Fruit fly (Drosophila melanogaster) whole organism, wandering third instar larva: ENCODE results near the gene CG3719.

Source experiments
- Abd-B ChIP-seq: fragments of >200 bp; optimal IDR thresholded peaks from 2 replicates; lab custom pipeline; 2017; ENCODE audit warnings: missing biosample characterization, missing genetic modification characterization
- CG32264 ChIP-seq: fragments of 200-800 bp; sonication (Bioruptor generic); optimal IDR thresholded peaks from 2 replicates; lab custom pipeline; 2016; ENCODE audit warnings: missing biosample characterization, missing genetic modification characterization
- CG9705 ChIP-seq: fragments of 200-800 bp; sonication (Bioruptor generic); optimal IDR thresholded peaks from 2 replicates; lab custom pipeline; 2018; ENCODE audit warnings: missing biosample characterization, mild to moderate bottlenecking, missing genetic modification characterization
- CrebA ChIP-seq: fragments of 200-800 bp; sonication (Bioruptor generic); optimal IDR thresholded peaks from 2 replicates; lab custom pipeline; 2016; ENCODE audit warnings: missing biosample characterization, mild to moderate bottlenecking, missing genetic modification characterization, borderline replicate concordance
- Dfd ChIP-seq: fragments of >200 bp; optimal IDR thresholded peaks from 2 replicates; lab custom pipeline; 2017; ENCODE audit warnings: missing biosample characterization, missing genetic modification characterization
- Dif ChIP-seq: fragments of 200-275, 200-300 bp; sonication (Bioruptor generic); optimal IDR thresholded peaks from 2 replicates; lab custom pipeline; 2018; ENCODE audit warnings: missing biosample characterization, missing genetic modification characterization; ENCODE audit not compliant: partially characterized antibody
- GATAd ChIP-seq: sonication (Bioruptor generic); optimal IDR thresholded peaks from 2 replicates; lab custom pipeline; 2016; ENCODE audit warnings: missing biosample characterization, missing genetic modification characterization
- HLH106 ChIP-seq: fragments of 200-800 bp; optimal IDR thresholded peaks from 3 replicates; lab custom pipeline; 2019; ENCODE audit warnings: missing biosample characterization, mild to moderate bottlenecking, missing genetic modification characterization, moderate library complexity
- Hnf4 ChIP-seq: fragments of 200-800 bp; sonication (Bioruptor generic); optimal IDR thresholded peaks from 2 replicates; lab custom pipeline; 2016; ENCODE audit warnings: missing biosample characterization, mild to moderate bottlenecking, missing genetic modification characterization
- Hr78 ChIP-seq: fragments of >200 bp; optimal IDR thresholded peaks from 2 replicates; lab custom pipeline; 2017; ENCODE audit warnings: missing biosample characterization, missing genetic modification characterization
- Hr83 ChIP-seq: fragments of 200-300 bp; sonication (Bioruptor generic); optimal IDR thresholded peaks from 2 replicates; lab custom pipeline; 2016; ENCODE audit warnings: missing biosample characterization, mild to moderate bottlenecking, missing genetic modification characterization, moderate library complexity; ENCODE audit not compliant: poor library complexity, severe bottlenecking
- Jra ChIP-seq: sonication (Bioruptor generic); optimal IDR thresholded peaks from 2 replicates; lab custom pipeline; 2016; ENCODE audit warnings: missing biosample characterization, missing genetic modification characterization
- Mio ChIP-seq: sonication (Bioruptor generic); optimal IDR thresholded peaks from 2 replicates; lab custom pipeline; 2016; ENCODE audit warnings: missing biosample characterization, missing genetic modification characterization
- Myc ChIP-seq: fragments of >200 bp; optimal IDR thresholded peaks from 2 replicates; lab custom pipeline; 2017
- N ChIP-seq: fragments of >200 bp; optimal IDR thresholded peaks from 2 replicates; lab custom pipeline; 2018; ENCODE audit warnings: missing biosample characterization, missing external identifiers, missing genetic modification characterization
- OdsH ChIP-seq: fragments of 200-800 bp; sonication (Bioruptor generic); optimal IDR thresholded peaks from 2 replicates; lab custom pipeline; 2016; ENCODE audit warnings: missing biosample characterization, mild to moderate bottlenecking, missing genetic modification characterization
- Rel ChIP-seq, 2 experiments: fragments of 200-800 bp; sonication (Bioruptor generic) in 1 of 2; optimal IDR thresholded peaks; 2 replicates in 1 of 2; 3 replicates in 1 of 2; lab custom pipeline; 2016 to 2019; ENCODE audit warnings: mild to moderate bottlenecking in 2 of 2, missing biosample characterization in 2 of 2, missing genetic modification characterization in 2 of 2, moderate library complexity in 1 of 2
- Sp1 ChIP-seq: fragments of 200-800 bp; sonication (Bioruptor generic); optimal IDR thresholded peaks from 3 replicates; lab custom pipeline; 2019; ENCODE audit warnings: missing biosample characterization, mild to moderate bottlenecking, missing genetic modification characterization, moderate library complexity
- Vsx2 ChIP-seq: fragments of 200-300, 225-300 bp; sonication (Bioruptor generic); optimal IDR thresholded peaks from 2 replicates; lab custom pipeline; 2018; ENCODE audit warnings: missing biosample characterization, missing genetic modification characterization; ENCODE audit not compliant: partially characterized antibody
- br ChIP-seq: fragments of 200-800 bp; sonication (Bioruptor generic); optimal IDR thresholded peaks from 2 replicates; lab custom pipeline; 2016; ENCODE audit warnings: missing biosample characterization, missing genetic modification characterization
- brk ChIP-seq: fragments of 200-800 bp; sonication (Bioruptor generic); optimal IDR thresholded peaks from 2 replicates; lab custom pipeline; 2016; ENCODE audit warnings: missing biosample characterization, mild to moderate bottlenecking, missing genetic modification characterization
- dl ChIP-seq, 2 experiments: fragments of 175-275, 200-275 bp in 1 of 2; fragments of 200-275 bp in 1 of 2; sonication (Bioruptor generic); optimal IDR thresholded peaks; lab custom pipeline; 2018; ENCODE audit warnings: mild to moderate bottlenecking in 2 of 2, missing biosample characterization in 2 of 2, missing genetic modification characterization in 2 of 2, moderate library complexity in 2 of 2; ENCODE audit not compliant: partially characterized antibody in 2 of 2, insufficient read depth in 1 of 2
- dmrt93B ChIP-seq: fragments of 200-800 bp; sonication (Bioruptor generic); optimal IDR thresholded peaks from 2 replicates; lab custom pipeline; 2018; ENCODE audit warnings: missing biosample characterization, mild to moderate bottlenecking, missing genetic modification characterization
- dsf ChIP-seq: sonication (Bioruptor generic); optimal IDR thresholded peaks from 2 replicates; lab custom pipeline; 2016; ENCODE audit warnings: missing biosample characterization, missing genetic modification characterization, borderline replicate concordance
- ey ChIP-seq: fragments of 200-800 bp; sonication (Bioruptor generic); optimal IDR thresholded peaks from 2 replicates; lab custom pipeline; 2016; ENCODE audit warnings: missing biosample characterization, missing genetic modification characterization
- foxo ChIP-seq, 2 experiments: fragments of 200-800 bp; sonication (Bioruptor generic); optimal IDR thresholded peaks; 2 replicates in 1 of 2; 3 replicates in 1 of 2; lab custom pipeline; 2016 to 2017; ENCODE audit warnings: missing biosample characterization in 2 of 2, missing genetic modification characterization in 2 of 2
- fru ChIP-seq: fragments of 200-800 bp; sonication (Bioruptor generic); optimal IDR thresholded peaks from 3 replicates; lab custom pipeline; 2016; ENCODE audit warnings: missing biosample characterization, mild to moderate bottlenecking, missing genetic modification characterization
- h ChIP-seq: fragments of 200-800 bp; sonication (Bioruptor generic); optimal IDR thresholded peaks from 3 replicates; lab custom pipeline; 2016; ENCODE audit warnings: missing biosample characterization, mild to moderate bottlenecking, missing genetic modification characterization
- jim ChIP-seq: fragments of 175-275, 200-325 bp; sonication (Bioruptor generic); optimal IDR thresholded peaks from 2 replicates; lab custom pipeline; 2016; ENCODE audit warnings: missing biosample characterization, mild to moderate bottlenecking, missing genetic modification characterization
- lola ChIP-seq: fragments of >200 bp; optimal IDR thresholded peaks from 2 replicates; lab custom pipeline; 2017; ENCODE audit warnings: missing biosample characterization, missing genetic modification characterization
- pan ChIP-seq: fragments of >200 bp; optimal IDR thresholded peaks from 2 replicates; lab custom pipeline; 2017
- psq ChIP-seq: fragments of 200-800 bp; sonication (Bioruptor generic); optimal IDR thresholded peaks from 3 replicates; lab custom pipeline; 2017; ENCODE audit warnings: missing biosample characterization, mild to moderate bottlenecking, missing genetic modification characterization, moderate library complexity
- rgr ChIP-seq: fragments of 200-800 bp; sonication (Bioruptor generic); optimal IDR thresholded peaks from 3 replicates; lab custom pipeline; 2016; ENCODE audit warnings: missing biosample characterization, mild to moderate bottlenecking, missing genetic modification characterization
- sage ChIP-seq: fragments of 200-800 bp; sonication (Bioruptor generic); optimal IDR thresholded peaks from 2 replicates; lab custom pipeline; 2016; ENCODE audit warnings: missing biosample characterization, mild to moderate bottlenecking, missing genetic modification characterization
- sv ChIP-seq: fragments of 200-800 bp; sonication (Bioruptor generic); optimal IDR thresholded peaks from 3 replicates; lab custom pipeline; 2016; ENCODE audit warnings: missing biosample characterization, missing genetic modification characterization
- tai ChIP-seq: sonication (Bioruptor generic); optimal IDR thresholded peaks from 2 replicates; lab custom pipeline; 2016; ENCODE audit warnings: missing biosample characterization, missing genetic modification characterization
- usp ChIP-seq: fragments of >200 bp; optimal IDR thresholded peaks from 2 replicates; lab custom pipeline; 2017; ENCODE audit warnings: missing biosample characterization, missing genetic modification characterization
- woc ChIP-seq: sonication (Bioruptor generic); optimal IDR thresholded peaks from 2 replicates; lab custom pipeline; 2016; ENCODE audit warnings: missing biosample characterization, mild to moderate bottlenecking, missing genetic modification characterization

Gene CG3719

DNA sequence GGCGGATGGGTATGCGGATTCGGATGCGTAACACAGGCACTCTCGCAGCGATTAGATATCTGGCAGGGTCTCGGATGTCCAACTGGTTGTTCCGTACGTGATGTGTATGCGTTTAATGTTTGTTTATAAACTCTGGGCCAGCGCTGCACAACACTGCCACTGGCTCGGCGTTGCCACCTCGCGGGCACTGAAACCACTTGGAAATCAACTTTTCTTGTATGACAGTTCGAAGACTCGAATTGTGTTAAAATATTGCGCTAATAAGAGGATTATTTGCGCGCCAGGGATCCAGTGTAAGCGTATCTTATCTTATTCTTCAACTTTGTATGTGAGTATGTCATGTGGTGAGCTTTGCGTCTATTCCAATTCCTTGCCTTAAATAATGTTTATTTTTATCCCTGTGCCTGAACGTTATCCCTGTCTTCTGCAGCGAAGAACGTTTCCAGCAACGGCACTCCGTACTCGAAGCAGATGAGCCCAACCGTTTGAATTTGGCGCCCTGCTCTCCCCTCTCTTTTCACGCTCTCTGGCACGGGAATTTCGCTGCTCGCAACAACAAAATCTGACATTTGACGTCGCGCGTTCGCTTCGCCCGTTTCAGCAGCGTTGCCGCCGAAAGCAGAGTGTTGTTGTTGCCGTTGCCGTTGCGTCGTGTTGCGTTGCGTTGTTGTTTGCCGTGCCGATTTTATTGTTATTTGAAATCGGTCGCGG lies at the start of gene CG3719, which contains the start of gene CG32813:
CG3719 (minus strand) TSS at position 131 of the 711 bp plus-strand sequence.
CG32813 (plus strand) TSS at position 565 of the 711 bp plus-strand sequence.
- TF ChIP-seq rgr (GFP tag; lab: Kevin White, UChicago) (peak; percentile 63), Dfd (GFP tag; lab: Kevin White, UChicago) (no peak), fru (GFP tag; lab: Kevin White, UChicago) (no peak), Dif (GFP tag; lab: Kevin White, UChicago) (peak; percentile 17), dl (GFP tag; optimal IDR thresholded peaks at IDR 0.05; lab: Kevin White, UChicago; ENCODE audit: insufficient read depth in 1 of 2, partially characterized antibody in 2 of 2) (no peak), Sp1 (GFP tag; lab: Kevin White, UChicago) (peak; percentile 14), Myc (lab: Kevin White, UChicago) (peak; percentile 37), Hr83 (GFP tag; lab: Kevin White, UChicago) (peak; percentile 69), h (GFP tag; lab: Kevin White, UChicago) (peak; percentile 48), sv (GFP tag; lab: Kevin White, UChicago) (peak; percentile 3), br (GFP tag; lab: Kevin White, UChicago) (peak; percentile 28), psq (peak; percentile 11), HLH106 (peak; percentile 44), ey (GFP tag; lab: Kevin White, UChicago) (peak; percentile 19), foxo (GFP tag; optimal IDR thresholded peaks at IDR 0.05; lab: Kevin White, UChicago) (peak in 1 of 2 experiments; percentile 64), sage (GFP tag; lab: Kevin White, UChicago) (no peak), Mio (GFP tag; lab: Kevin White, UChicago) (no peak), CG9705 (peak; percentile 9)

DNA sequence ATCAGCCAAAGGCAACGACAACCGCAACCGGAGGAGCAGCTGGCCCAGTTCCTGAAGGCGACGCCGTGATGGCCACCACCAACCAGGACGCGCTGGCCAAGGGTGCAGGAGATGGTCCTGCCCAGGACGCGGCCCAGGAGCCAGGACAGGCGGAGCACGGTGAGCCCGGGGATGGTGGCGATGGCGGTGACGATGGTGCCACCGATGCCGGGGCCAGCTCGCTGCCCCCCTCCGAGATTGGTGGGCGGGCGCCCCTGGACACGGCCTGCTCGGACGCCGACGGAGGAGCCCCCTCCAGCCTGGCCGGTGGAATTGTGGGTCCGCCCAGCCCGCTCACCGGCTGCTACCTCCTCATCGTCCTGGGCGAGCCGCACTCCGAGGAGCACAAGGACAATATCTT lies 34.0 kb upstream of the CG3719 start:
- TF ChIP-seq Myc (lab: Kevin White, UChicago) (no peak), dl (GFP tag; optimal IDR thresholded peaks at IDR 0.05; lab: Kevin White, UChicago; ENCODE audit: insufficient read depth in 1 of 2, partially characterized antibody in 2 of 2) (no peak), sv (GFP tag; lab: Kevin White, UChicago) (no peak), br (GFP tag; lab: Kevin White, UChicago) (no peak), jim (no peak), pan (lab: Kevin White, UChicago) (no peak), Dfd (GFP tag; lab: Kevin White, UChicago) (peak; percentile 97), Dif (GFP tag; lab: Kevin White, UChicago) (no peak)

DNA sequence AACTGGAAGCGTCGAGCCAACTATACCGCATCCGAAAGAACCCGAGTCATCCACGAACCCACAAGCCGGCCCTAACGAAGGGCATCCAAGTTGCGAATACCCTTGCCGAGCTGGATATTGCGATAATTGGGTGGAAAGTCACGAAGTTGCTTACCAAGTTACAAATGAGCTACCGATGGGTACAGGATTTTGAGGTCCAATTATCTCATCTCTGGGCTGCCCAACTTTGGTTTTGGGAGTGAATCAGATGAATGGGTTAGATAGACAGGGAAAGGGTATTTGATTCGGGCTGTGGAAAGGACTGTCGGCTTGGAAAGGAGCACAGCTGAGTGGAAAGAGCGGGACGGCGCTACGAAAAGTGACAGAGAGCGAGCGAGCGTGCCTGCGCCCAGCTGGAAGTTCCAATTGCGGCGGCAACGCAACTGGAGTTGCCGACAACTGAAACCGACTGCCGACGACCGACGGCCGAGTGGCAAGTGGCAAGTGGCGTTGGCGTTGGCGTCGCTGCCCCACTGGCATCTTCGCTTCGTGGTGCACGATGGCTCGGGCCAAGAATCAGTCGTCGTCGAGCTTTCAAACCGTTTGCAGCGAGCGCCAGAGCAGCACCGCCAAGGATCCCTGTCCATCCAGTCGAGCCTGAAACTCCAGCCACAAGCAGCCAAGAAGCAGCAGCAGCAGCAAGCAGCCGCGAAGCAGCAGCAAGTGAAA lies 31.1 kb upstream of the CG3719 start:
- TF ChIP-seq Hr83 (GFP tag; lab: Kevin White, UChicago) (no peak), pan (lab: Kevin White, UChicago) (no peak), psq (peak; percentile 8), sage (GFP tag; lab: Kevin White, UChicago) (no peak), Hr78 (GFP tag; lab: Kevin White, UChicago) (no peak), jim (no peak), dsf (GFP tag; lab: Kevin White, UChicago) (no peak), ey (GFP tag; lab: Kevin White, UChicago) (peak; percentile 36), CG32264 (no peak), Rel (GFP tag; optimal IDR thresholded peaks at IDR 0.05; lab: Kevin White, UChicago) (no peak), Rel (tag; optimal IDR thresholded peaks at IDR 0.05; lab: Kevin White, UChicago) (no peak), Sp1 (GFP tag; lab: Kevin White, UChicago) (peak; percentile 17), Abd-B (GFP tag; lab: Kevin White, UChicago) (no peak), Dif (GFP tag; lab: Kevin White, UChicago) (no peak), Jra (no peak), h (GFP tag; lab: Kevin White, UChicago) (peak; percentile 12), woc (GFP tag; lab: Kevin White, UChicago) (peak; percentile 80), OdsH (GFP tag; lab: Kevin White, UChicago) (no peak), CrebA (no peak), Dfd (GFP tag; lab: Kevin White, UChicago) (no peak), dmrt93B (GFP tag; lab: Kevin White, UChicago) (no peak), Mio (GFP tag; lab: Kevin White, UChicago) (no peak), CG9705 (no peak), tai (no peak), br (GFP tag; lab: Kevin White, UChicago) (peak; percentile 18), Vsx2 (GFP tag; lab: Kevin White, UChicago) (peak; percentile 31), foxo (GFP tag; optimal IDR thresholded peaks at IDR 0.05; lab: Kevin White, UChicago) (peak in 1 of 2 experiments; percentile 22), fru (GFP tag; lab: Kevin White, UChicago) (peak; percentile 43), usp (GFP tag; lab: Kevin White, UChicago) (no peak), HLH106 (peak; percentile 4), rgr (GFP tag; lab: Kevin White, UChicago) (no peak), GATAd (no peak), brk (GFP tag; lab: Kevin White, UChicago) (no peak), N (GFP tag; lab: Kevin White, UChicago) (no peak), sv (GFP tag; lab: Kevin White, UChicago) (no peak), lola (no peak), Myc (lab: Kevin White, UChicago) (no peak), dl (GFP tag; optimal IDR thresholded peaks at IDR 0.05; lab: Kevin White, UChicago; ENCODE audit: insufficient read depth in 1 of 2, partially characterized antibody in 2 of 2) (no peak), Hnf4 (GFP tag; lab: Kevin White, UChicago) (no peak)
- TF ChIP-seq, all 38 proteins: peak for 10
